Fruit fly (Drosophila melanogaster): ENCODE results near the gene Ptip.

The Ptip gene

dm6 chr3L:14027549-14027948 lies 1.4 kb downstream of the Ptip start:
- no peak for TF ChIP-seq CG12768 (GFP tag; optimal IDR thresholded peaks at IDR 0.05)
- TF ChIP-seq kay (GFP tag; ENCODE audit: borderline replicate concordance), result no peak
- TF ChIP-seq pad (GFP tag; optimal IDR thresholded peaks at IDR 0.05), result no peak
- no peak for TF ChIP-seq ovo (GFP tag; optimal IDR thresholded peaks at IDR 0.05)
- no peak for TF ChIP-seq CG33017 (tag; optimal IDR thresholded peaks at IDR 0.05)
- no peak for TF ChIP-seq Crg-1 (GFP tag; optimal IDR thresholded peaks at IDR 0.05)
- no peak for TF ChIP-seq CG1620 (GFP tag; optimal IDR thresholded peaks at IDR 0.05)

- TF ChIP-seq pad (GFP tag; optimal IDR thresholded peaks at IDR 0.05) (no peak), CG11617 (GFP tag; optimal IDR thresholded peaks at IDR 0.05) (no peak), CG12768 (GFP tag; optimal IDR thresholded peaks at IDR 0.05) (no peak), Clk (GFP tag; optimal IDR thresholded peaks at IDR 0.05) (no peak), bab1 (GFP tag; optimal IDR thresholded peaks at IDR 0.05) (no peak), CG14711 (tag; optimal IDR thresholded peaks at IDR 0.05) (no peak), cnc (optimal IDR thresholded peaks at IDR 0.05) (no peak), Hr96 (GFP tag; optimal IDR thresholded peaks at IDR 0.05) (no peak), Crg-1 (GFP tag; optimal IDR thresholded peaks at IDR 0.05) (no peak), CG5204 (GFP tag; optimal IDR thresholded peaks at IDR 0.05) (no peak), kay (GFP tag; ENCODE audit: borderline replicate concordance) (no peak), tj (GFP tag; optimal IDR thresholded peaks at IDR 0.05) (no peak), ovo (GFP tag; optimal IDR thresholded peaks at IDR 0.05) (no peak), toe (GFP tag; optimal IDR thresholded peaks at IDR 0.05) (no peak), CG1620 (GFP tag; optimal IDR thresholded peaks at IDR 0.05) (no peak), CG33017 (tag; optimal IDR thresholded peaks at IDR 0.05) (no peak), CG7045 (GFP tag; optimal IDR thresholded peaks at IDR 0.05) (no peak), cic (GFP tag; optimal IDR thresholded peaks at IDR 0.05) (no peak)
These were observed 3.2 kb downstream of the Ptip start for dm6 chr3L:14025736-14026135.

dm6 chr3L:14006704-14007126 lies 22.2 kb downstream of the Ptip start:
- no peak for TF ChIP-seq CG5204 (GFP tag; optimal IDR thresholded peaks at IDR 0.05)
- TF ChIP-seq CG33017 (tag; optimal IDR thresholded peaks at IDR 0.05), result no peak
- peak; percentile 47 for TF ChIP-seq Mnt (GFP tag; optimal IDR thresholded peaks at IDR 0.05)
- TF ChIP-seq CG7101 (tag; optimal IDR thresholded peaks at IDR 0.05), result peak; percentile 23
- peak; percentile 21 for TF ChIP-seq ovo (GFP tag; optimal IDR thresholded peaks at IDR 0.05)
- no peak for TF ChIP-seq tj (GFP tag; optimal IDR thresholded peaks at IDR 0.05)
- TF ChIP-seq CG1620 (GFP tag; optimal IDR thresholded peaks at IDR 0.05), result no peak
- peak; percentile 4 for TF ChIP-seq pad (GFP tag; optimal IDR thresholded peaks at IDR 0.05)
- no peak for TF ChIP-seq toe (GFP tag; optimal IDR thresholded peaks at IDR 0.05)
- TF ChIP-seq kay (GFP tag; ENCODE audit: borderline replicate concordance), result no peak
- TF ChIP-seq CG7045 (GFP tag; optimal IDR thresholded peaks at IDR 0.05), result peak; percentile 17
- TF ChIP-seq Clk (GFP tag; optimal IDR thresholded peaks at IDR 0.05), result peak; percentile 16
- no peak for TF ChIP-seq Hr96 (GFP tag; optimal IDR thresholded peaks at IDR 0.05)
- peak; percentile 21 for TF ChIP-seq CG14711 (tag; optimal IDR thresholded peaks at IDR 0.05)
- TF ChIP-seq CG12768 (GFP tag; optimal IDR thresholded peaks at IDR 0.05), result peak; percentile 66
- no peak for TF ChIP-seq cnc (optimal IDR thresholded peaks at IDR 0.05)
- peak; percentile 88 for TF ChIP-seq cic (GFP tag; optimal IDR thresholded peaks at IDR 0.05)
- TF ChIP-seq CG11617 (GFP tag; optimal IDR thresholded peaks at IDR 0.05), result peak; percentile 14
- TF ChIP-seq bab1 (GFP tag; optimal IDR thresholded peaks at IDR 0.05), result peak; percentile 22
- no peak for TF ChIP-seq Crg-1 (GFP tag; optimal IDR thresholded peaks at IDR 0.05)

- peak; percentile 57 for TF ChIP-seq Mnt (GFP tag; optimal IDR thresholded peaks at IDR 0.05)
- no peak for TF ChIP-seq ovo (GFP tag; optimal IDR thresholded peaks at IDR 0.05)
- TF ChIP-seq CG11617 (GFP tag; optimal IDR thresholded peaks at IDR 0.05), result no peak
- no peak for TF ChIP-seq toe (GFP tag; optimal IDR thresholded peaks at IDR 0.05)
- no peak for TF ChIP-seq Hr96 (GFP tag; optimal IDR thresholded peaks at IDR 0.05)
- TF ChIP-seq tj (GFP tag; optimal IDR thresholded peaks at IDR 0.05), result peak; percentile 55
- TF ChIP-seq CG12768 (GFP tag; optimal IDR thresholded peaks at IDR 0.05), result peak; percentile 36
- no peak for TF ChIP-seq pad (GFP tag; optimal IDR thresholded peaks at IDR 0.05)
- TF ChIP-seq CG7101 (tag; optimal IDR thresholded peaks at IDR 0.05), result peak; percentile 32
- peak; percentile 79 for TF ChIP-seq cic (GFP tag; optimal IDR thresholded peaks at IDR 0.05)
- peak; percentile 89 for TF ChIP-seq kay (GFP tag; ENCODE audit: borderline replicate concordance)
- peak; percentile 18 for TF ChIP-seq CG33017 (tag; optimal IDR thresholded peaks at IDR 0.05)
These were observed 23.2 kb downstream of the Ptip start for dm6 chr3L:14005627-14006287.

- peak; percentile 96 for TF ChIP-seq kay (GFP tag; ENCODE audit: borderline replicate concordance)
- TF ChIP-seq cic (GFP tag; optimal IDR thresholded peaks at IDR 0.05), result peak; percentile 99
- TF ChIP-seq tj (GFP tag; optimal IDR thresholded peaks at IDR 0.05), result peak; percentile 90
- peak; percentile 98 for TF ChIP-seq CG11617 (GFP tag; optimal IDR thresholded peaks at IDR 0.05)
- peak; percentile 94 for TF ChIP-seq bab1 (GFP tag; optimal IDR thresholded peaks at IDR 0.05)
- TF ChIP-seq ovo (GFP tag; optimal IDR thresholded peaks at IDR 0.05), result peak; percentile 79
- TF ChIP-seq CG14711 (tag; optimal IDR thresholded peaks at IDR 0.05), result peak; percentile 97
- peak; percentile 98 for TF ChIP-seq Hr96 (GFP tag; optimal IDR thresholded peaks at IDR 0.05)
- peak; percentile 96 for TF ChIP-seq toe (GFP tag; optimal IDR thresholded peaks at IDR 0.05)
- TF ChIP-seq CG7101 (tag; optimal IDR thresholded peaks at IDR 0.05), result peak; percentile 99
- no peak for TF ChIP-seq cnc (optimal IDR thresholded peaks at IDR 0.05)
- peak; percentile 99 for TF ChIP-seq Mnt (GFP tag; optimal IDR thresholded peaks at IDR 0.05)
- peak; percentile 94 for TF ChIP-seq pad (GFP tag; optimal IDR thresholded peaks at IDR 0.05)
- TF ChIP-seq Clk (GFP tag; optimal IDR thresholded peaks at IDR 0.05), result peak; percentile 96
- TF ChIP-seq CG12768 (GFP tag; optimal IDR thresholded peaks at IDR 0.05), result peak; percentile 99
- peak; percentile 98 for TF ChIP-seq CG7045 (GFP tag; optimal IDR thresholded peaks at IDR 0.05)
- TF ChIP-seq CG5204 (GFP tag; optimal IDR thresholded peaks at IDR 0.05), result peak; percentile 98
- peak; percentile 98 for TF ChIP-seq Crg-1 (GFP tag; optimal IDR thresholded peaks at IDR 0.05)
- peak; percentile 99 for TF ChIP-seq CG33017 (tag; optimal IDR thresholded peaks at IDR 0.05)
- TF ChIP-seq CG1620 (GFP tag; optimal IDR thresholded peaks at IDR 0.05), result peak; percentile 97
These were observed 23.9 kb downstream of the Ptip start for dm6 chr3L:14004963-14005458.
